Fruit fly (Drosophila melanogaster): ENCODE measurements around the gene ko.

dm6 chr3L:21044721-21045120 is 86.2 kb downstream of the ko start:
- TF ChIP-seq CG34367 (tag; optimal IDR thresholded peaks at IDR 0.05) (no peak), fd96Ca (GFP tag; IDR thresholded peaks at IDR 0.05) (no peak), CG12605 (GFP tag; IDR thresholded peaks at IDR 0.05) (no peak), CG15710 (tag; optimal IDR thresholded peaks at IDR 0.05) (no peak), CG17806 (tag; optimal IDR thresholded peaks at IDR 0.05) (no peak), Pif1A (GFP tag; optimal IDR thresholded peaks at IDR 0.05) (no peak), CG10348 (GFP tag; IDR thresholded peaks at IDR 0.05) (no peak), CG13204 (GFP tag; optimal IDR thresholded peaks at IDR 0.05) (no peak), CG8301 (tag; optimal IDR thresholded peaks at IDR 0.05) (no peak)
